Worm (Caenorhabditis elegans) whole organism, L3 larva: ENCODE measurements around the gene F53F4.2.

ENCODE experiments used
- R02D3.7 ChIP-seq: fragments of 150-350 bp; optimal IDR thresholded peaks from 2 replicates; lab custom pipeline; 2014; ENCODE audit warnings: missing biosample characterization, missing genetic modification characterization
- ZK546.5 ChIP-seq: sonication (generic microtip); optimal IDR thresholded peaks from 2 replicates; lab custom pipeline; 2017; ENCODE audit warnings: missing biosample characterization, missing genetic modification characterization
- aly-2 ChIP-seq: fragments of 150-350 bp; optimal IDR thresholded peaks from 2 replicates; lab custom pipeline; 2014; ENCODE audit warnings: missing biosample characterization, missing genetic modification characterization
- ama-1 ChIP-seq: fragments of 150-350 bp; optimal IDR thresholded peaks from 2 replicates; lab custom pipeline; 2018
- ceh-28 ChIP-seq: fragments of 150-350 bp; optimal IDR thresholded peaks from 2 replicates; lab custom pipeline; 2014; ENCODE audit warnings: missing biosample characterization, missing genetic modification reagents, missing genetic modification characterization
- ceh-9 ChIP-seq: sonication (generic microtip); optimal IDR thresholded peaks from 2 replicates; lab custom pipeline; 2018; ENCODE audit warnings: missing biosample characterization, missing genetic modification characterization
- egl-5 ChIP-seq: fragments of 150-350 bp; optimal IDR thresholded peaks from 2 replicates; lab custom pipeline; 2017; ENCODE audit warnings: missing biosample characterization, missing genetic modification reagents, missing genetic modification characterization, inconsistent platforms
- elt-1 ChIP-seq: fragments of 150-350 bp; optimal IDR thresholded peaks from 2 replicates; lab custom pipeline; 2014; ENCODE audit warnings: missing biosample characterization, missing genetic modification characterization
- elt-2 ChIP-seq: sonication (generic microtip); optimal IDR thresholded peaks from 2 replicates; lab custom pipeline; 2016; ENCODE audit warnings: missing genetic modification reagents, mild to moderate bottlenecking, missing genetic modification characterization, missing compliant biosample characterization
- eor-1 ChIP-seq, 2 experiments: fragments of 150-350 bp; optimal IDR thresholded peaks; 2 replicates each; lab custom pipeline; 2014 to 2018; ENCODE audit warnings: missing biosample characterization in 2 of 2, missing genetic modification characterization in 2 of 2
- fkh-10 ChIP-seq: sonication (generic microtip); optimal IDR thresholded peaks from 2 replicates; lab custom pipeline; 2017; ENCODE audit warnings: missing biosample characterization, missing genetic modification reagents, missing genetic modification characterization
- fkh-2 ChIP-seq: fragments of 150-350 bp; optimal IDR thresholded peaks from 2 replicates; lab custom pipeline; 2014; ENCODE audit warnings: missing biosample characterization, missing genetic modification reagents, missing genetic modification characterization
- fos-1 ChIP-seq: fragments of 150-350 bp; optimal IDR thresholded peaks from 2 replicates; lab custom pipeline; 2014; ENCODE audit warnings: missing biosample characterization, missing genetic modification characterization
- jun-1 ChIP-seq: fragments of 150-350 bp; optimal IDR thresholded peaks from 2 replicates; lab custom pipeline; 2014; ENCODE audit warnings: missing biosample characterization, missing genetic modification reagents, missing genetic modification characterization
- lin-15B ChIP-seq: fragments of 150-350 bp; optimal IDR thresholded peaks from 2 replicates; lab custom pipeline; 2014; ENCODE audit warnings: missing biosample characterization, missing genetic modification characterization
- lin-39 ChIP-seq: fragments of 150-350 bp; optimal IDR thresholded peaks from 2 replicates; lab custom pipeline; 2018; ENCODE audit warnings: missing biosample characterization, missing genetic modification reagents, missing genetic modification characterization
- mdl-1 ChIP-seq: fragments of 150-350 bp; optimal IDR thresholded peaks from 2 replicates; lab custom pipeline; 2014; ENCODE audit warnings: missing biosample characterization, missing genetic modification characterization
- mml-1 ChIP-seq: fragments of 150-350 bp; sonication (generic microtip); optimal IDR thresholded peaks from 3 replicates; lab custom pipeline; 2014; ENCODE audit warnings: missing biosample characterization, missing genetic modification characterization
- nfya-1 ChIP-seq: sonication (generic microtip); optimal IDR thresholded peaks from 2 replicates; lab custom pipeline; 2017; ENCODE audit warnings: missing genetic modification characterization, mild to moderate bottlenecking, missing compliant biosample characterization, antibody characterized with exemption, moderate library complexity; ENCODE audit not compliant: insufficient read depth
- nhr-11 ChIP-seq: fragments of 150-350 bp; optimal IDR thresholded peaks from 2 replicates; lab custom pipeline; 2014; ENCODE audit warnings: missing biosample characterization, missing genetic modification characterization
- nhr-12 ChIP-seq: fragments of 150-350 bp; optimal IDR thresholded peaks from 2 replicates; lab custom pipeline; 2014; ENCODE audit warnings: missing biosample characterization, missing genetic modification characterization
- nhr-23 ChIP-seq: fragments of 150-350 bp; optimal IDR thresholded peaks from 2 replicates; lab custom pipeline; 2014; ENCODE audit warnings: missing biosample characterization, missing genetic modification reagents, missing genetic modification characterization
- nhr-237 ChIP-seq: fragments of 150-350 bp; optimal IDR thresholded peaks from 2 replicates; lab custom pipeline; 2014; ENCODE audit warnings: missing biosample characterization, missing genetic modification characterization
- nhr-25 ChIP-seq: sonication (generic microtip); optimal IDR thresholded peaks from 2 replicates; lab custom pipeline; 2017; ENCODE audit warnings: missing biosample characterization, missing genetic modification characterization
- nhr-28 ChIP-seq: fragments of 150-350 bp; optimal IDR thresholded peaks from 2 replicates; lab custom pipeline; 2014; ENCODE audit warnings: missing biosample characterization, missing genetic modification characterization
- nhr-67 ChIP-seq: fragments of 150-350 bp; optimal IDR thresholded peaks from 2 replicates; lab custom pipeline; 2014; ENCODE audit warnings: missing biosample characterization, missing genetic modification characterization
- nhr-76 ChIP-seq: fragments of 150-350 bp; sonication (generic microtip); optimal IDR thresholded peaks from 5 replicates; lab custom pipeline; 2014; ENCODE audit warnings: missing biosample characterization, missing genetic modification characterization
- pha-4 ChIP-seq: fragments of 150-350 bp; optimal IDR thresholded peaks from 2 replicates; lab custom pipeline; 2014; ENCODE audit warnings: missing biosample characterization, missing genetic modification reagents, missing genetic modification characterization
- snpc-4 ChIP-seq: fragments of 150-350 bp; optimal IDR thresholded peaks from 2 replicates; lab custom pipeline; 2014; ENCODE audit warnings: missing biosample characterization, missing genetic modification characterization
- tbx-2 ChIP-seq: sonication (generic microtip); optimal IDR thresholded peaks from 2 replicates; lab custom pipeline; 2016; ENCODE audit warnings: mild to moderate bottlenecking, missing genetic modification characterization, missing compliant biosample characterization
- zag-1 ChIP-seq: fragments of 150-350 bp; optimal IDR thresholded peaks from 2 replicates; lab custom pipeline; 2014; ENCODE audit warnings: missing biosample characterization, missing genetic modification characterization
- ztf-11 ChIP-seq: fragments of 150-350 bp; optimal IDR thresholded peaks from 2 replicates; lab custom pipeline; 2014; ENCODE audit warnings: missing biosample characterization, missing genetic modification characterization
- ztf-4 ChIP-seq: fragments of 150-350 bp; optimal IDR thresholded peaks from 2 replicates; lab custom pipeline; 2014; ENCODE audit warnings: missing biosample characterization, missing genetic modification characterization

The F53F4.2 gene

DNA sequence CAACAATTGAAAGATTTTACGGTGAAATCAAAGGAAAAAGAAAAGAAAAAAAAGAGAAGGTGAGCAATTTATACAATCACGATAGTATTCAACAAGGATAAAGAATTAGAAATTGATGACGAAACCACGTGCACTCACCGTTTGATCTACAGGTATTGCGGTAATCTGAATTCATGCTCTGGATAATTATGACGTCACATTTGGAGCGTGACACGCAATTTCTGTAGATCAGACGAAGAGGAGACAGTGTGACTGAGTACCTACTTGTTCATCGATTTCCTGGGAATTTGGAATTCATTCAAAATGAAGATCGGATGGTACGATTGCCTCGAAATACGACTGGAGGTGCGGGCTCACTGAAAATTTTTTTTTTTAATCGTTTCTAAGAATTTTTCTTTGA, 9.0 kb upstream of the F53F4.2 start:
- TF ChIP-seq aly-2 (tag; lab: Kevin White, UChicago) (no peak), ama-1 (lab: Kevin White, UChicago) (no peak), nhr-28 (no peak), mml-1 (no peak), egl-5 (tag; lab: Kevin White, UChicago) (no peak), nhr-237 (no peak)

DNA sequence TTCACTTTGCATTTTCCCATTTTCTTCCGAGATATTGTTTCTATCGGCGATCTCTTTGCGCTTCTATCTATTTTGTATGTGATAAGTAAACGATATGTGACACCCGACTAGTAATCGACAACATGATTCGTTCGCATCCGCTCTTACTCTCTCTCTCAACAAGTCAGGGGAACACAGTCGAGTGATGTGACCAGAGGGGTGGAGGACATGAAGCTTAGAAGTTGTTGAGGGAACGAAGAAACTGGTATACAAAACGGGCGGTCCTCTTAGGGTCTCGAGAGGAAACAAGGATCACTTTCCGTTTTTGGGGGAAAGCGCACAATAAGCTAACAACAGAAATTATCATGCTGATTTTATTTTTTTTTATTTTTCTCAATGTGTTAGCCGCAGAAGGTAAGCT, 3.7 kb upstream of the F53F4.2 start, which contains the start of gene F53F4.4:
Gene F53F4.4 (plus strand): TSS at position 301 of the 400 bp plus-strand sequence.
- no peak for TF ChIP-seq ama-1 (lab: Kevin White, UChicago)
- no peak for TF ChIP-seq lin-39 (tag; lab: Kevin White, UChicago)
- TF ChIP-seq lin-15B = no peak
- no peak for TF ChIP-seq R02D3.7
- no peak for TF ChIP-seq jun-1 (tag; lab: Kevin White, UChicago)

DNA sequence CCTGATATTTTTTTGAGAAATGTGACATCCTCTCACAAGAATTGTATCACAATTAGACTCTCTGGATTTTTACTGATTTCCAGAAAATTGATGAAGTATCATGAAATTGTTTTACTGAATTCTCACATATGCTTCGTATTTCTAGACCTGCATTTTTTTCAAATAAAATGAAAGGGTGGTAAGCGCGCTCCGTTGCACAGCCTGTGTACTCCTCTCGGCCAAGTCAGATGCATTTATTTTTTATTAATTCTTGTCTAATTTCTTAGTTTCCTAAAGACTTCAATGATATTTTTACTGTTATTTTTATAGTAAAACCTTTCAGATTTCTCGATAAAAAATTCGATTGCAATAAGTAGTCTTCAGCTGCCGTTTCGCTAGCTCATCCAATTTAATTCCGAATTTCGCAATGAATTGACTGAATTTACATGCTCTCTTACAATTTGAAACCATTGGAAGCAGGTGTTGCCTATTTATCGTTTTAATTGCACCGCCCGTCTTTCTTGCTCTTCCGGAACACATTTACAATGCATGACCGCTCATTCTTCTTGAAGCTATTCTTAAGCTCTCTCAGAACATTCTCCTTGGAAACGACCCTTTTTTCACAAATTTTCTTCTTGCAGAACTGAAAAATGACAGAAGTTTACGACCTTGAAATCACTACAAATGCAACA, 2.2 kb upstream of the F53F4.2 start, which contains the start of gene tbcb-1:
Gene tbcb-1 (plus strand): TSS at position 621 of the 671 bp plus-strand sequence.
- TF ChIP-seq nhr-12 (tag; lab: Kevin White, UChicago) (no peak), ztf-4 (tag; lab: Kevin White, UChicago) (no peak), snpc-4 (tag; lab: Kevin White, UChicago) (peak; percentile 36), ZK546.5 (tag; lab: Kevin White, UChicago) (no peak), nhr-237 (no peak), tbx-2 (tag; lab: Kevin White, UChicago) (no peak), lin-15B (peak; percentile 80), nhr-76 (no peak), fkh-10 (GFP tag; lab: Kevin White, UChicago) (no peak), nhr-23 (tag; lab: Kevin White, UChicago) (peak; percentile 34), elt-1 (no peak), pha-4 (tag; lab: Kevin White, UChicago) (peak; percentile 43)

ce11 chrV:13587902-13588301, 1.5 kb downstream of the F53F4.2 start, which contains the start of gene F53F4.17:
TSS of gene F53F4.17 (plus strand) at chrV:13588202.
- TF ChIP-seq mdl-1 (tag; lab: Kevin White, UChicago) (no peak), ceh-28 (tag; lab: Kevin White, UChicago) (no peak), nhr-76 (no peak), lin-39 (tag; lab: Kevin White, UChicago) (no peak), fos-1 (tag; lab: Kevin White, UChicago) (no peak), nfya-1 (tag; lab: Kevin White, UChicago) (no peak), fkh-2 (tag; lab: Kevin White, UChicago) (no peak), ceh-9 (no peak), elt-1 (no peak), nhr-25 (tag; lab: Kevin White, UChicago) (no peak), jun-1 (tag; lab: Kevin White, UChicago) (no peak), zag-1 (tag; lab: Kevin White, UChicago) (no peak), elt-2 (tag; lab: Kevin White, UChicago) (no peak), nhr-11 (no peak), R02D3.7 (no peak), eor-1 (tag; optimal IDR thresholded peaks at IDR 0.05; lab: Kevin White, UChicago) (no peak), ztf-11 (no peak), nhr-67 (no peak), nhr-12 (tag; lab: Kevin White, UChicago) (no peak), ZK546.5 (tag; lab: Kevin White, UChicago) (no peak)

ce11 chrV:13584484-13584883, 4.9 kb downstream of the F53F4.2 start, which contains the start of gene F53F4.1:
TSS of gene F53F4.1 (plus strand) at chrV:13584784.
- no peak for TF ChIP-seq nhr-67
- no peak for TF ChIP-seq nfya-1 (tag; lab: Kevin White, UChicago)
- TF ChIP-seq ama-1 (lab: Kevin White, UChicago) = no peak
- no peak for TF ChIP-seq egl-5 (tag; lab: Kevin White, UChicago)
- no peak for TF ChIP-seq snpc-4 (tag; lab: Kevin White, UChicago)
- no peak for TF ChIP-seq R02D3.7
- TF ChIP-seq, all 47 proteins: peak for 0
